Worm (Caenorhabditis elegans) whole organism, L4 larva: ENCODE results near the gene K07F5.6.
A peak's percentile ranks its signal among the peaks of the same experiment; 100 is the strongest.

Experiments used
- F44E2.7 ChIP-seq: fragments of 200-800 bp; sonication (Bioruptor generic); IDR thresholded peaks from 2 replicates; pipeline ENCODE4 v2.1.2; 2022; ENCODE audit warnings: missing genetic modification characterization, missing compliant biosample characterization
- T20F7.1 ChIP-seq: fragments of 200-800 bp; sonication (Bioruptor generic); optimal IDR thresholded peaks from 2 replicates; lab custom pipeline; 2018; ENCODE audit warnings: mild to moderate bottlenecking, missing genetic modification characterization, missing compliant biosample characterization
- T26A8.4 ChIP-seq: fragments of 200-800 bp; sonication (Bioruptor generic); IDR thresholded peaks from 2 replicates; pipeline ENCODE4 v1.3.6; 2022; ENCODE audit warnings: missing genetic modification characterization, missing compliant biosample characterization
- Y105C5A.15 ChIP-seq: fragments of 200-800 bp; sonication (Bioruptor generic); IDR thresholded peaks from 2 replicates; pipeline ENCODE4 v1.3.6; 2022; ENCODE audit warnings: missing genetic modification characterization, missing compliant biosample characterization
- Y5F2A.4 ChIP-seq: fragments of 200-800 bp; sonication (Bioruptor generic); optimal IDR thresholded peaks from 2 replicates; lab custom pipeline; 2018; ENCODE audit warnings: mild to moderate bottlenecking, missing genetic modification characterization, missing compliant biosample characterization
- aha-1 ChIP-seq: fragments of 150-350 bp; peaks from one replicate; lab custom pipeline; 2014; ENCODE audit warnings: missing biosample characterization, missing genetic modification characterization
- ama-1 ChIP-seq: fragments of 150-350 bp; optimal IDR thresholded peaks from 2 replicates; lab custom pipeline; 2014; ENCODE audit warnings: inconsistent platforms, mixed read lengths
- attf-4 ChIP-seq: sonication (generic microtip); optimal IDR thresholded peaks from 3 replicates; lab custom pipeline; 2017; ENCODE audit warnings: missing biosample characterization, missing genetic modification characterization
- ceh-20 ChIP-seq: fragments of 200-800 bp; sonication (Bioruptor generic); IDR thresholded peaks from 2 replicates; pipeline ENCODE4 v1.3.6; 2022; ENCODE audit warnings: missing genetic modification reagents, missing genetic modification characterization, missing compliant biosample characterization
- ceh-44 ChIP-seq: fragments of 200-800 bp; sonication (Bioruptor generic); IDR thresholded peaks from 2 replicates; pipeline ENCODE4 v1.3.6; 2022; ENCODE audit warnings: missing genetic modification reagents, missing genetic modification characterization, missing compliant biosample characterization
- ceh-62 ChIP-seq: sonication (generic microtip); optimal IDR thresholded peaks from 2 replicates; lab custom pipeline; 2017; ENCODE audit warnings: missing biosample characterization, missing genetic modification characterization
- cey-2 ChIP-seq: sonication (generic microtip); optimal IDR thresholded peaks from 3 replicates; lab custom pipeline; 2017; ENCODE audit warnings: missing genetic modification characterization, mild to moderate bottlenecking, missing compliant biosample characterization, antibody characterized with exemption, borderline replicate concordance; ENCODE audit not compliant: insufficient read depth
- ctbp-1 ChIP-seq: fragments of 200-800 bp; sonication (Bioruptor generic); IDR thresholded peaks from 2 replicates; pipeline ENCODE4 v1.3.6; 2022; ENCODE audit warnings: missing genetic modification reagents, missing genetic modification characterization, missing compliant biosample characterization
- daf-16 ChIP-seq, 3 experiments: sonication (generic microtip); optimal IDR thresholded peaks; 2 replicates each; lab custom pipeline; 2016 to 2017; ENCODE audit warnings: missing genetic modification characterization in 3 of 3, missing genetic modification reagents in 3 of 3, mild to moderate bottlenecking in 2 of 3, missing compliant biosample characterization in 2 of 3, missing biosample characterization in 1 of 3, moderate library complexity in 1 of 3
- dmd-6 ChIP-seq: fragments of 200-800 bp; sonication (Bioruptor generic); IDR thresholded peaks from 2 replicates; pipeline ENCODE4 v1.3.6; 2022; ENCODE audit warnings: missing genetic modification reagents, missing genetic modification characterization, missing compliant biosample characterization
- dmd-8 ChIP-seq: fragments of 200-800 bp; sonication (Bioruptor generic); IDR thresholded peaks from 2 replicates; pipeline ENCODE4 v1.3.6; 2022; ENCODE audit warnings: missing genetic modification characterization, missing compliant biosample characterization
- dpl-1 ChIP-seq: fragments of 150-350 bp; optimal IDR thresholded peaks from 2 replicates; lab custom pipeline; 2014; ENCODE audit warnings: missing biosample characterization, missing genetic modification reagents, missing genetic modification characterization
- duxl-1 ChIP-seq: sonication (generic microtip); optimal IDR thresholded peaks from 2 replicates; lab custom pipeline; 2016; ENCODE audit warnings: mild to moderate bottlenecking, missing genetic modification characterization, moderate library complexity, missing compliant biosample characterization; ENCODE audit not compliant: poor library complexity
- dve-1 ChIP-seq: sonication (generic microtip); optimal IDR thresholded peaks from 2 replicates; lab custom pipeline; 2017; ENCODE audit warnings: antibody characterized with exemption, mild to moderate bottlenecking, missing genetic modification characterization, missing compliant biosample characterization; ENCODE audit not compliant: insufficient read depth
- egl-43 ChIP-seq: fragments of 200-800 bp; sonication (Bioruptor generic); IDR thresholded peaks from 2 replicates; pipeline ENCODE4 v1.3.6; 2022; ENCODE audit warnings: missing genetic modification reagents, missing genetic modification characterization, missing compliant biosample characterization
- fos-1 ChIP-seq: fragments of 150-350 bp; optimal IDR thresholded peaks from 2 replicates; lab custom pipeline; 2014; ENCODE audit warnings: missing biosample characterization, missing genetic modification characterization
- hlh-30 ChIP-seq: sonication (generic microtip); optimal IDR thresholded peaks from 2 replicates; lab custom pipeline; 2017; ENCODE audit warnings: antibody characterized with exemption, mild to moderate bottlenecking, missing genetic modification characterization, missing compliant biosample characterization; ENCODE audit not compliant: insufficient read depth
- jun-1 ChIP-seq: fragments of 150-350 bp; optimal IDR thresholded peaks from 2 replicates; lab custom pipeline; 2014; ENCODE audit warnings: missing biosample characterization, missing genetic modification reagents, missing genetic modification characterization
- lim-7 ChIP-seq: fragments of 200-800 bp; sonication (Bioruptor generic); IDR thresholded peaks from 2 replicates; pipeline ENCODE4 v1.3.6; 2022; ENCODE audit warnings: missing genetic modification characterization, missing compliant biosample characterization
- lin-1 ChIP-seq: fragments of 200-800 bp; sonication (Bioruptor generic); IDR thresholded peaks from 2 replicates; pipeline ENCODE4 v1.3.6; 2022; ENCODE audit warnings: missing genetic modification reagents, missing genetic modification characterization, missing compliant biosample characterization
- madf-5 ChIP-seq, 2 experiments: fragments of 200-800 bp; sonication (Bioruptor generic); IDR thresholded peaks; 2 replicates each; pipeline ENCODE4 v1.3.6; 2022; ENCODE audit warnings: missing compliant biosample characterization in 2 of 2, missing genetic modification characterization in 2 of 2
- madf-9 ChIP-seq: fragments of 200-800 bp; sonication (Bioruptor generic); conservative IDR thresholded peaks from 2 replicates; pipeline ENCODE4 v1.3.6; 2022; ENCODE audit warnings: missing genetic modification reagents, missing genetic modification characterization, missing compliant biosample characterization
- mdt-29 ChIP-seq: fragments of 200-800 bp; sonication (Bioruptor generic); IDR thresholded peaks from 2 replicates; pipeline ENCODE4 v1.3.6; 2022; ENCODE audit warnings: missing genetic modification reagents, missing genetic modification characterization, missing compliant biosample characterization
- mxl-3 ChIP-seq: fragments of 200-800 bp; sonication (Bioruptor generic); optimal IDR thresholded peaks from 2 replicates; lab custom pipeline; 2018; ENCODE audit warnings: mild to moderate bottlenecking, missing genetic modification characterization, missing compliant biosample characterization
- nhr-11 ChIP-seq: fragments of 150-350 bp; optimal IDR thresholded peaks from 2 replicates; lab custom pipeline; 2014; ENCODE audit warnings: missing biosample characterization, missing genetic modification characterization
- nhr-111 ChIP-seq: fragments of 200-800 bp; sonication (Bioruptor generic); optimal IDR thresholded peaks from 2 replicates; lab custom pipeline; 2018; ENCODE audit warnings: mild to moderate bottlenecking, missing genetic modification characterization, missing compliant biosample characterization
- nhr-237 ChIP-seq: sonication (generic microtip); optimal IDR thresholded peaks from 2 replicates; lab custom pipeline; 2017; ENCODE audit warnings: missing biosample characterization, missing genetic modification characterization
- nhr-41 ChIP-seq: fragments of 200-800 bp; sonication (Bioruptor generic); IDR thresholded peaks from 2 replicates; pipeline ENCODE4 v1.3.6; 2022; ENCODE audit warnings: missing genetic modification reagents, missing genetic modification characterization, missing compliant biosample characterization
- nhr-48 ChIP-seq: sonication (generic microtip); optimal IDR thresholded peaks from 2 replicates; lab custom pipeline; 2016; ENCODE audit warnings: mild to moderate bottlenecking, missing genetic modification characterization, missing compliant biosample characterization
- nhr-77 ChIP-seq: fragments of 150-350 bp; optimal IDR thresholded peaks from 2 replicates; lab custom pipeline; 2014; ENCODE audit warnings: missing biosample characterization, missing genetic modification characterization
- pha-4 ChIP-seq, 2 experiments: fragments of 150-350 bp in 1 of 2; fragments of 200-800 bp in 1 of 2; sonication (Bioruptor generic) in 1 of 2; IDR thresholded peaks in 1 of 2; optimal IDR thresholded peaks in 1 of 2; 2 replicates each; pipeline versions ENCODE4 v1.3.6 to Lab custom; 2014 to 2022; ENCODE audit warnings: missing genetic modification characterization in 2 of 2, missing genetic modification reagents in 2 of 2, missing biosample characterization in 1 of 2, missing compliant biosample characterization in 1 of 2
- php-3 ChIP-seq: fragments of 200-800 bp; sonication (Bioruptor generic); IDR thresholded peaks from 2 replicates; pipeline ENCODE4 v1.3.6; 2022; ENCODE audit warnings: missing genetic modification reagents, missing genetic modification characterization, missing compliant biosample characterization
- pqm-1 ChIP-seq: sonication (generic microtip); optimal IDR thresholded peaks from 2 replicates; lab custom pipeline; 2017; ENCODE audit warnings: missing biosample characterization, missing genetic modification characterization
- rbr-2 ChIP-seq: sonication (generic microtip); optimal IDR thresholded peaks from 2 replicates; lab custom pipeline; 2016; ENCODE audit warnings: missing genotype, missing genetic modification characterization, missing compliant biosample characterization
- saeg-2 ChIP-seq: fragments of 200-800 bp; sonication (Bioruptor generic); IDR thresholded peaks from 2 replicates; pipeline ENCODE4 v1.3.6; 2022; ENCODE audit warnings: missing genetic modification reagents, missing genetic modification characterization, missing compliant biosample characterization
- sdz-12 ChIP-seq: fragments of 200-800 bp; sonication (Bioruptor generic); optimal IDR thresholded peaks from 2 replicates; lab custom pipeline; 2018; ENCODE audit warnings: mild to moderate bottlenecking, missing genetic modification characterization, missing compliant biosample characterization
- spr-1 ChIP-seq: sonication (generic microtip); optimal IDR thresholded peaks from 2 replicates; lab custom pipeline; 2016; ENCODE audit warnings: mild to moderate bottlenecking, missing genetic modification characterization, missing compliant biosample characterization
- spr-3 ChIP-seq: fragments of 200-800 bp; sonication (Bioruptor generic); optimal IDR thresholded peaks from 2 replicates; lab custom pipeline; 2018; ENCODE audit warnings: mild to moderate bottlenecking, missing genetic modification characterization, missing compliant biosample characterization
- unc-130 ChIP-seq: sonication (generic microtip); optimal IDR thresholded peaks from 2 replicates; lab custom pipeline; 2016; ENCODE audit warnings: missing genetic modification reagents, missing genetic modification characterization, missing compliant biosample characterization
- unc-62 ChIP-seq, 3 experiments: fragments of 150-350 bp in 1 of 3; sonication (generic microtip); optimal IDR thresholded peaks in 2 of 3; peaks in 1 of 3; 1 replicate in 1 of 3; 2 replicates in 2 of 3; lab custom pipeline; 2014 to 2017; ENCODE audit warnings: missing biosample characterization in 3 of 3, missing genetic modification characterization in 3 of 3, missing genetic modification reagents in 3 of 3, missing genotype in 1 of 3
- vab-7 ChIP-seq: fragments of 200-800 bp; sonication (Bioruptor generic); IDR thresholded peaks from 2 replicates; pipeline ENCODE4 v1.3.6; 2022; ENCODE audit warnings: missing genetic modification reagents, missing genetic modification characterization, missing compliant biosample characterization
- zip-2 ChIP-seq: fragments of 150-350 bp; optimal IDR thresholded peaks from 2 replicates; lab custom pipeline; 2014; ENCODE audit warnings: missing biosample characterization, missing genetic modification characterization
- ztf-7 ChIP-seq: fragments of 150-350 bp; optimal IDR thresholded peaks from 2 replicates; lab custom pipeline; 2014; ENCODE audit warnings: missing biosample characterization, missing genetic modification characterization

K07F5.6 gene

DNA sequence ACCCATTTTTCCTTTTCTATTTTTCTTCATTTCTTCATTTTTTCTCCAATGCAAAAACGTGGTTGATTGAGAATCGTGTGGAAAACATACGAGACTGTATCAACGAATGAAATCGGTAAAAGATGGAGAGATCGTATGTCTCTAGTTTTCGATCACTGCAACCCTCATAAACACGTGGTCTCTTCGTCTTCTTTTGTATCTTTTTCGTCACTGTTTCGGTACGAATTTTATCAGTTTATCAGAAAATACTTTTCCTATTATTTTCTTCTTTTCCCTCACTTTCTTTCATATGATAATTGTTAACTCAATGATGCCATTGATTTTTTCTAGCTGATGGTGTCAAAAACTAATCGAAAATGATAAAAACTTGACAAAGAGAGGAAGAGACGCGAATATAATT is 29.2 kb upstream of the K07F5.6 start (continued):
- TF ChIP-seq hlh-30 (tag; lab: Kevin White, UChicago) (peak; percentile 76), mxl-3 (GFP tag; lab: Kevin White, UChicago) (peak; percentile 90), madf-9 (no peak), zip-2 (no peak), cey-2 (tag; lab: Kevin White, UChicago) (peak; percentile 44), fos-1 (tag; lab: Kevin White, UChicago) (no peak), unc-62 (GFP tag; optimal IDR thresholded peaks at IDR 0.05 in 1 of 2; lab: Kevin White, UChicago) (peak in 1 of 2 experiments; percentile 43), unc-62 (tag; optimal IDR thresholded peaks at IDR 0.05; lab: Kevin White, UChicago) (no peak), Y105C5A.15 (GFP tag; lab: Robert Waterston, UW) (no peak), ctbp-1 (no peak), lim-7 (GFP tag; lab: Robert Waterston, UW) (no peak), nhr-237 (tag; lab: Kevin White, UChicago) (no peak), dmd-6 (GFP tag; lab: Robert Waterston, UW) (peak; percentile 92), nhr-41 (GFP tag; lab: Robert Waterston, UW) (no peak), T26A8.4 (GFP tag; lab: Robert Waterston, UW) (no peak), unc-130 (no peak), aha-1 (tag; lab: Kevin White, UChicago) (no peak), spr-3 (GFP tag; lab: Kevin White, UChicago) (no peak), nhr-48 (tag; lab: Kevin White, UChicago) (peak; percentile 81), ceh-44 (GFP tag; lab: Robert Waterston, UW) (no peak), ceh-20 (GFP tag; lab: Robert Waterston, UW) (no peak), T20F7.1 (GFP tag; lab: Kevin White, UChicago) (peak; percentile 44), daf-16 (GFP tag; optimal IDR thresholded peaks at IDR 0.05; lab: Kevin White, UChicago) (no peak), daf-16 (tag; optimal IDR thresholded peaks at IDR 0.05; lab: Kevin White, UChicago) (peak; percentile 88), mdt-29 (GFP tag; lab: Robert Waterston, UW) (no peak), F44E2.7 (GFP tag; lab: Robert Waterston, UW) (no peak), rbr-2 (no peak), ama-1 (lab: Kevin White, UChicago) (no peak), saeg-2 (GFP tag; lab: Robert Waterston, UW) (no peak), jun-1 (tag; lab: Kevin White, UChicago) (no peak)

DNA sequence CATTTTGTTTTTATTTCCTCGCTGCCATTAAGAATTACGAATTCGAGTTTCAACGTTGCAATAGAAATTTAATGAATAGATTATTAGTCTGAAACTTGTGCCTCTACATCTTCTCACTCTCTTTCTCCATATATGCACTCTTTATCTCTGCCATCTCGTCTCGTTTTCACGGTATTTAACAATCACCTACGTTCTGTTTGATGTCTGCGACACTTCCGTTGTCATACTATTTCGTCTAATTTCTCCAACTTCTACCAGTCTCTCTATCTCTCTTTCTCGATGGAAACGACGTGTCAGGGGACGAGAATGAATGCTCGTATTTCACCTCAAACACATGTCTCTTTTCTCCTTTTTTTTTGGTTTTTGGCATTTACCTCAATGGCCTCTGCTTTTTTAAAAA is 27.4 kb upstream of the K07F5.6 start:
- TF ChIP-seq vab-7 (GFP tag; lab: Robert Waterston, UW) = no peak
- peak; percentile 26 for TF ChIP-seq T20F7.1 (GFP tag; lab: Kevin White, UChicago)
- peak; percentile 30; the same call in 1 of the 2 replicates for TF ChIP-seq lin-1
- peak; percentile 17 for TF ChIP-seq nhr-77 (tag; lab: Kevin White, UChicago)
- TF ChIP-seq dmd-8 = no peak
- TF ChIP-seq sdz-12 (GFP tag; lab: Kevin White, UChicago) = no peak
- peak; percentile 12 for TF ChIP-seq dpl-1
- peak; percentile 61 for TF ChIP-seq dmd-6 (GFP tag; lab: Robert Waterston, UW)
- no peak for TF ChIP-seq duxl-1
- TF ChIP-seq php-3 (GFP tag; lab: Robert Waterston, UW) = no peak
- no peak for TF ChIP-seq lim-7 (GFP tag; lab: Robert Waterston, UW)
- peak; percentile 9 for TF ChIP-seq pqm-1 (tag; lab: Kevin White, UChicago)
- TF ChIP-seq rbr-2 = peak; percentile 20
- TF ChIP-seq dve-1 (tag; lab: Kevin White, UChicago) = peak; percentile 37
- no peak for TF ChIP-seq egl-43 (GFP tag; lab: Robert Waterston, UW)
- peak; percentile 71 for TF ChIP-seq mxl-3 (GFP tag; lab: Kevin White, UChicago)
- TF ChIP-seq ztf-7 (tag; lab: Kevin White, UChicago) = no peak
- TF ChIP-seq nhr-11 (tag; lab: Kevin White, UChicago) = peak; percentile 53
- TF ChIP-seq spr-1 (tag; lab: Kevin White, UChicago) = no peak
- TF ChIP-seq ceh-62 (tag; lab: Kevin White, UChicago) = no peak
- no peak for TF ChIP-seq attf-4 (tag; lab: Kevin White, UChicago)
- no peak for TF ChIP-seq pha-4 (GFP tag; IDR thresholded peaks at IDR 0.05; lab: Robert Waterston, UW)
- no peak for TF ChIP-seq pha-4 (tag; optimal IDR thresholded peaks at IDR 0.05; lab: Kevin White, UChicago)
- no peak for TF ChIP-seq nhr-111 (GFP tag; lab: Kevin White, UChicago)
- TF ChIP-seq F44E2.7 (GFP tag; lab: Robert Waterston, UW) = no peak
- no peak for TF ChIP-seq madf-9
- TF ChIP-seq Y5F2A.4 (GFP tag; lab: Kevin White, UChicago) = no peak
- no peak for TF ChIP-seq mdt-29 (GFP tag; lab: Robert Waterston, UW)
- TF ChIP-seq ceh-20 (GFP tag; lab: Robert Waterston, UW) = peak; percentile 9; the same call in 1 of the 2 replicates
- TF ChIP-seq madf-5 (GFP tag; IDR thresholded peaks at IDR 0.05; lab: Robert Waterston, UW) = no peak
